Worm (Caenorhabditis elegans) whole organism, L4/young adult: Measurements from ENCODE around the gene clk-2.

Experiments used
- W03F9.2 ChIP-seq: fragments of 150-350 bp; optimal IDR thresholded peaks from 2 replicates; lab custom pipeline; 2014; ENCODE audit warnings: missing biosample characterization, missing genetic modification characterization
- dao-5 ChIP-seq: sonication (generic microtip); optimal IDR thresholded peaks from 2 replicates; lab custom pipeline; 2016; ENCODE audit warnings: missing genotype, missing genetic modification characterization, moderate library complexity, missing compliant biosample characterization
- him-1 ChIP-seq: sonication (generic microtip); optimal IDR thresholded peaks from 2 replicates; lab custom pipeline; 2016; ENCODE audit warnings: missing genotype, missing genetic modification reagents, missing genetic modification characterization, missing compliant biosample characterization

ce11 chrIII:7531385-7531784 lies 13.1 kb upstream of the clk-2 start:
- TF ChIP-seq W03F9.2 (tag; lab: Kevin White, UChicago) (no peak), him-1 (no peak), dao-5 (no peak)
